Worm (Caenorhabditis elegans) whole organism, L2 larva: ENCODE results near the gene algn-2.

Experiments used
- egl-27 ChIP-seq: sonication (generic microtip); optimal IDR thresholded peaks from 3 replicates; lab custom pipeline; 2017; ENCODE audit warnings: missing biosample characterization, missing genetic modification reagents, missing genetic modification characterization
- lin-13 ChIP-seq: fragments of 150-350 bp; optimal IDR thresholded peaks from 2 replicates; lab custom pipeline; 2014; ENCODE audit warnings: missing biosample characterization, missing genetic modification reagents, missing genetic modification characterization
- lin-39 ChIP-seq: fragments of 150-350 bp; optimal IDR thresholded peaks from 2 replicates; lab custom pipeline; 2014; ENCODE audit warnings: missing biosample characterization, missing genetic modification reagents, missing genetic modification characterization
- mdl-1 ChIP-seq, 2 experiments: fragments of 150-350 bp in 1 of 2; sonication (generic microtip) in 1 of 2; optimal IDR thresholded peaks; 2 replicates each; lab custom pipeline; 2017; ENCODE audit warnings: missing biosample characterization in 2 of 2, missing genetic modification characterization in 2 of 2
- nhr-77 ChIP-seq: fragments of 150-350 bp; optimal IDR thresholded peaks from 2 replicates; lab custom pipeline; 2014; ENCODE audit warnings: missing biosample characterization, missing genetic modification characterization
- ztf-11 ChIP-seq: sonication (generic microtip); optimal IDR thresholded peaks from 2 replicates; lab custom pipeline; 2017; ENCODE audit warnings: missing biosample characterization, missing genetic modification characterization

ce11 chrII:5328912-5329311 lies 46.2 kb upstream of the algn-2 start:
- TF ChIP-seq lin-13 (no peak), lin-39 (tag; lab: Kevin White, UChicago) (no peak), nhr-77 (no peak), ztf-11 (no peak), egl-27 (no peak), mdl-1 (tag; optimal IDR thresholded peaks at IDR 0.05; lab: Kevin White, UChicago) (no peak)
